Worm (Caenorhabditis elegans) whole organism, young adult: Measurements from ENCODE around the gene Y43B11AR.1.

ENCODE experiments used
- B0019.2 ChIP-seq: fragments of 200-800 bp; sonication (Bioruptor generic); conservative IDR thresholded peaks from 2 replicates; pipeline ENCODE4 v1.3.6; 2022; ENCODE audit warnings: missing genetic modification reagents, missing genetic modification characterization, missing compliant biosample characterization
- B0336.3 ChIP-seq: fragments of 200-800 bp; sonication (Bioruptor generic); IDR thresholded peaks from 2 replicates; pipeline ENCODE4 v1.3.6; 2022; ENCODE audit warnings: missing genetic modification characterization, missing compliant biosample characterization
- C17E4.6 ChIP-seq: fragments of 200-800 bp; sonication (Bioruptor generic); IDR thresholded peaks from 2 replicates; pipeline ENCODE4 v1.3.6; 2022; ENCODE audit warnings: missing genetic modification reagents, missing genetic modification characterization, missing compliant biosample characterization
- D2030.7 ChIP-seq: fragments of 200-800 bp; sonication (Bioruptor generic); IDR thresholded peaks from 2 replicates; pipeline ENCODE4 v1.3.6; 2022; ENCODE audit warnings: missing genetic modification reagents, missing genetic modification characterization, missing compliant biosample characterization
- F22D6.2 ChIP-seq: sonication (generic microtip); optimal IDR thresholded peaks from 2 replicates; lab custom pipeline; 2016; ENCODE audit warnings: mild to moderate bottlenecking, missing genetic modification characterization, missing compliant biosample characterization
- F39B2.1 ChIP-seq: fragments of 200-800 bp; sonication (Bioruptor generic); IDR thresholded peaks from 2 replicates; pipeline ENCODE4 v1.3.6; 2022; ENCODE audit warnings: missing genetic modification reagents, missing genetic modification characterization, missing compliant biosample characterization
- F49E8.2 ChIP-seq: sonication (generic microtip); optimal IDR thresholded peaks from 3 replicates; lab custom pipeline; 2017; ENCODE audit warnings: missing genetic modification characterization, mild to moderate bottlenecking, missing compliant biosample characterization, antibody characterized with exemption, moderate library complexity; ENCODE audit not compliant: insufficient read depth
- F57A8.1 ChIP-seq: fragments of 200-800 bp; sonication (Bioruptor generic); optimal IDR thresholded peaks from 2 replicates; lab custom pipeline; 2018; ENCODE audit warnings: mild to moderate bottlenecking, missing genetic modification characterization, moderate library complexity, missing compliant biosample characterization
- T26A5.8 ChIP-seq: sonication (generic microtip); optimal IDR thresholded peaks from 2 replicates; lab custom pipeline; 2016; ENCODE audit warnings: missing genetic modification characterization, missing compliant biosample characterization
- Y53G8AR.9 ChIP-seq: fragments of 200-800 bp; sonication (Bioruptor generic); conservative IDR thresholded peaks from 2 replicates; pipeline ENCODE4 v1.3.6; 2022; ENCODE audit warnings: missing genetic modification reagents, missing genetic modification characterization, missing compliant biosample characterization
- Y56A3A.18 ChIP-seq: fragments of 200-800 bp; sonication (Bioruptor generic); IDR thresholded peaks from 2 replicates; pipeline ENCODE4 v1.3.6; 2022; ENCODE audit warnings: missing genetic modification reagents, missing genetic modification characterization, missing compliant biosample characterization
- Y95B8A.8 ChIP-seq: fragments of 200-800 bp; sonication (Bioruptor generic); IDR thresholded peaks from 2 replicates; pipeline ENCODE4 v1.3.6; 2022; ENCODE audit warnings: missing genetic modification reagents, missing genetic modification characterization, missing compliant biosample characterization
- akir-1 ChIP-seq: fragments of 200-800 bp; sonication (Bioruptor generic); optimal IDR thresholded peaks from 2 replicates; lab custom pipeline; 2018; ENCODE audit warnings: mild to moderate bottlenecking, missing genetic modification characterization, moderate library complexity, missing compliant biosample characterization
- ama-1 ChIP-seq, 3 experiments: fragments of 150-350 bp in 1 of 3; sonication (generic microtip) in 2 of 3; optimal IDR thresholded peaks; 2 replicates each; lab custom pipeline; 2014 to 2018; ENCODE audit warnings: missing biosample characterization in 2 of 3, missing genetic modification characterization in 2 of 3, missing genetic modification reagents in 2 of 3
- aptf-3 ChIP-seq: fragments of 200-800 bp; sonication (Bioruptor generic); IDR thresholded peaks from 2 replicates; pipeline ENCODE4 v1.3.6; 2022; ENCODE audit warnings: missing genetic modification characterization, missing compliant biosample characterization
- atf-7 ChIP-seq: sonication (generic microtip); optimal IDR thresholded peaks from 2 replicates; lab custom pipeline; 2017; ENCODE audit warnings: mild to moderate bottlenecking, missing genetic modification characterization, missing compliant biosample characterization
- athp-1 ChIP-seq: sonication (generic microtip); optimal IDR thresholded peaks from 2 replicates; lab custom pipeline; 2017; ENCODE audit warnings: mild to moderate bottlenecking, missing genetic modification characterization, missing compliant biosample characterization
- ccch-3 ChIP-seq: fragments of 200-800 bp; sonication (Bioruptor generic); optimal IDR thresholded peaks from 2 replicates; lab custom pipeline; 2018; ENCODE audit warnings: mild to moderate bottlenecking, missing genetic modification characterization, missing compliant biosample characterization
- ceh-40 ChIP-seq: fragments of 200-800 bp; sonication (Bioruptor generic); IDR thresholded peaks from 2 replicates; pipeline ENCODE4 v1.3.6; 2022; ENCODE audit warnings: missing genetic modification characterization, missing compliant biosample characterization
- ceh-79 ChIP-seq: sonication (generic microtip); optimal IDR thresholded peaks from 2 replicates; lab custom pipeline; 2017; ENCODE audit warnings: mild to moderate bottlenecking, missing genetic modification characterization, missing compliant biosample characterization
- die-1 ChIP-seq: sonication (generic microtip); optimal IDR thresholded peaks from 2 replicates; lab custom pipeline; 2016; ENCODE audit warnings: missing genotype, mild to moderate bottlenecking, missing genetic modification characterization, missing compliant biosample characterization
- efl-1 ChIP-seq: fragments of 150-350 bp; optimal IDR thresholded peaks from 2 replicates; lab custom pipeline; 2014; ENCODE audit warnings: missing biosample characterization, missing genetic modification reagents, missing genetic modification characterization
- egl-44 ChIP-seq: fragments of 200-800 bp; sonication (Bioruptor generic); IDR thresholded peaks from 2 replicates; pipeline ENCODE4 v1.3.6; 2022; ENCODE audit warnings: missing genetic modification reagents, missing genetic modification characterization, missing compliant biosample characterization
- ekl-4 ChIP-seq: fragments of 200-800 bp; sonication (Bioruptor generic); IDR thresholded peaks from 2 replicates; pipeline ENCODE4 v1.3.6; 2022; ENCODE audit warnings: missing genetic modification reagents, missing genetic modification characterization, missing compliant biosample characterization
- hlh-12 ChIP-seq: sonication (generic microtip); optimal IDR thresholded peaks from 2 replicates; lab custom pipeline; 2016; ENCODE audit warnings: missing genetic modification characterization, missing compliant biosample characterization
- hlh-26 ChIP-seq: fragments of 200-800 bp; sonication (Bioruptor generic); conservative IDR thresholded peaks from 2 replicates; pipeline ENCODE4 v1.3.6; 2022; ENCODE audit warnings: missing genetic modification reagents, missing genetic modification characterization, missing compliant biosample characterization
- hmg-1.2 ChIP-seq: fragments of 200-800 bp; sonication (Bioruptor generic); IDR thresholded peaks from 2 replicates; pipeline ENCODE4 v1.3.6; 2022; ENCODE audit warnings: missing genetic modification reagents, missing genetic modification characterization, missing compliant biosample characterization
- hsf-1 ChIP-seq: fragments of 200-800 bp; sonication (Bioruptor generic); IDR thresholded peaks from 2 replicates; pipeline ENCODE4 v1.3.6; 2022; ENCODE audit warnings: missing genetic modification reagents, missing genetic modification characterization, missing compliant biosample characterization
- lag-1 ChIP-seq: fragments of 200-800 bp; sonication (Bioruptor generic); IDR thresholded peaks from 2 replicates; pipeline ENCODE4 v1.3.6; 2022; ENCODE audit warnings: missing genetic modification reagents, missing genetic modification characterization, missing compliant biosample characterization
- lin-35 ChIP-seq, 3 experiments: fragments of 150-350 bp in 2 of 3; sonication (generic microtip) in 1 of 3; optimal IDR thresholded peaks; 2 replicates each; lab custom pipeline; 2014 to 2018; ENCODE audit warnings: missing biosample characterization in 3 of 3, missing genetic modification characterization in 3 of 3, missing genetic modification reagents in 3 of 3
- lin-40 ChIP-seq: sonication (generic microtip); optimal IDR thresholded peaks from 2 replicates; lab custom pipeline; 2016; ENCODE audit warnings: missing genetic modification characterization, mild to moderate bottlenecking, missing compliant biosample characterization, missing genotype, missing genetic modification reagents
- madf-10 ChIP-seq: sonication (generic microtip); optimal IDR thresholded peaks from 2 replicates; lab custom pipeline; 2016; ENCODE audit warnings: mild to moderate bottlenecking, missing genetic modification characterization, missing compliant biosample characterization
- madf-6 ChIP-seq: fragments of 200-800 bp; sonication (Bioruptor generic); IDR thresholded peaks from 2 replicates; pipeline ENCODE4 v1.3.6; 2022; ENCODE audit warnings: missing genetic modification reagents, missing genetic modification characterization, missing compliant biosample characterization
- mcd-1 ChIP-seq: fragments of 200-800 bp; sonication (Bioruptor generic); IDR thresholded peaks from 2 replicates; pipeline ENCODE4 v1.3.6; 2022; ENCODE audit warnings: missing genetic modification reagents, missing genetic modification characterization, missing compliant biosample characterization
- nhr-179 ChIP-seq: sonication (generic microtip); optimal IDR thresholded peaks from 2 replicates; lab custom pipeline; 2016; ENCODE audit warnings: mild to moderate bottlenecking, missing genetic modification characterization, missing compliant biosample characterization
- pbrm-1 ChIP-seq: fragments of 200-800 bp; sonication (Bioruptor generic); IDR thresholded peaks from 2 replicates; pipeline ENCODE4 v1.3.6; 2022; ENCODE audit warnings: missing genetic modification reagents, missing genetic modification characterization, missing compliant biosample characterization
- pha-4 ChIP-seq: fragments of 150-350 bp; sonication (generic microtip); optimal IDR thresholded peaks from 2 replicates; lab custom pipeline; 2014; ENCODE audit warnings: missing biosample characterization, missing genetic modification reagents, missing genetic modification characterization
- rcor-1 ChIP-seq: fragments of 200-800 bp; sonication (Bioruptor generic); IDR thresholded peaks from 2 replicates; pipeline ENCODE4 v1.3.6; 2022; ENCODE audit warnings: missing genetic modification reagents, missing genetic modification characterization, missing compliant biosample characterization
- repo-1 ChIP-seq: sonication (generic microtip); optimal IDR thresholded peaks from 2 replicates; lab custom pipeline; 2017; ENCODE audit warnings: mild to moderate bottlenecking, missing genetic modification characterization, missing compliant biosample characterization
- rpc-1 ChIP-seq, 2 experiments: fragments of 150-350 bp in 1 of 2; sonication (generic microtip) in 1 of 2; optimal IDR thresholded peaks; 2 replicates each; lab custom pipeline; 2014 to 2018; ENCODE audit warnings: missing biosample characterization in 1 of 2, missing genetic modification characterization in 1 of 2, missing genetic modification reagents in 1 of 2, missing genotype in 1 of 2
- sea-2 ChIP-seq: fragments of 200-800 bp; sonication (Bioruptor generic); IDR thresholded peaks from 2 replicates; pipeline ENCODE4 v1.3.6; 2022; ENCODE audit warnings: missing genetic modification characterization, missing compliant biosample characterization
- somi-1 ChIP-seq: fragments of 200-800 bp; sonication (Bioruptor generic); optimal IDR thresholded peaks from 2 replicates; lab custom pipeline; 2018; ENCODE audit warnings: mild to moderate bottlenecking, missing genetic modification characterization, missing compliant biosample characterization
- unc-62 ChIP-seq: fragments of 150-350 bp; optimal IDR thresholded peaks from 2 replicates; lab custom pipeline; 2014; ENCODE audit warnings: missing biosample characterization, missing genetic modification reagents, missing genetic modification characterization
- zim-3 ChIP-seq: sonication (generic microtip); optimal IDR thresholded peaks from 2 replicates; lab custom pipeline; 2017; ENCODE audit warnings: mild to moderate bottlenecking, missing genetic modification characterization, moderate library complexity, missing compliant biosample characterization
- ztf-26 ChIP-seq: sonication (generic microtip); optimal IDR thresholded peaks from 2 replicates; lab custom pipeline; 2017; ENCODE audit warnings: missing genetic modification characterization, missing compliant biosample characterization
- ztf-3 ChIP-seq: fragments of 200-800 bp; sonication (Bioruptor generic); optimal IDR thresholded peaks from 2 replicates; lab custom pipeline; 2018; ENCODE audit warnings: mild to moderate bottlenecking, missing genetic modification characterization, missing compliant biosample characterization

Y43B11AR.1 gene

ce11 chrIV:7039476-7040261 is 41.6 kb upstream of the Y43B11AR.1 start, which contains the start of the genes cogc-2 and klp-18 (continued):
- peak; percentile 68 for TF ChIP-seq C17E4.6 (GFP tag; lab: Robert Waterston, UW)
- TF ChIP-seq F57A8.1: no peak
- no peak for TF ChIP-seq ceh-40
- peak; percentile 67 for TF ChIP-seq pha-4
- TF ChIP-seq hsf-1 (GFP tag; lab: Robert Waterston, UW): peak; percentile 89
- peak; percentile 100 for TF ChIP-seq madf-6 (GFP tag; lab: Robert Waterston, UW)
- TF ChIP-seq B0336.3 (GFP tag; lab: Robert Waterston, UW): peak; percentile 88
- TF ChIP-seq Y56A3A.18 (GFP tag; lab: Robert Waterston, UW): no peak
- no peak for TF ChIP-seq F22D6.2 (tag; lab: Kevin White, UChicago)
- TF ChIP-seq ccch-3 (GFP tag; lab: Kevin White, UChicago): no peak
- no peak for TF ChIP-seq ceh-79 (tag; lab: Kevin White, UChicago)
- no peak for TF ChIP-seq aptf-3 (GFP tag; lab: Robert Waterston, UW)
- TF ChIP-seq rcor-1 (GFP tag; lab: Robert Waterston, UW): peak; percentile 73; the same call in 1 of the 2 replicates
- no peak for TF ChIP-seq egl-44 (GFP tag; lab: Robert Waterston, UW)
- peak; percentile 58; the same call in 1 of the 2 replicates for TF ChIP-seq pbrm-1
- peak; percentile 35 for TF ChIP-seq rpc-1 (optimal IDR thresholded peaks at IDR 0.05; lab: Kevin White, UChicago)
- no peak for TF ChIP-seq rpc-1 (tag; optimal IDR thresholded peaks at IDR 0.05; lab: Kevin White, UChicago)
- peak; percentile 52 for TF ChIP-seq hmg-1.2 (GFP tag; lab: Robert Waterston, UW)
- no peak for TF ChIP-seq lag-1 (GFP tag; lab: Robert Waterston, UW)
- TF ChIP-seq T26A5.8 (tag; lab: Kevin White, UChicago): no peak
- no peak for TF ChIP-seq somi-1 (GFP tag; lab: Kevin White, UChicago)
- TF ChIP-seq D2030.7 (GFP tag; lab: Robert Waterston, UW): peak; percentile 98
- peak; percentile 99 for TF ChIP-seq efl-1 (GFP tag; lab: Kevin White, UChicago)
- TF ChIP-seq akir-1 (GFP tag; lab: Kevin White, UChicago): no peak
- peak; percentile 57 for TF ChIP-seq F49E8.2 (tag; lab: Kevin White, UChicago)
- no peak for TF ChIP-seq F39B2.1 (GFP tag; lab: Robert Waterston, UW)
- peak; percentile 86 for TF ChIP-seq B0019.2 (GFP tag; lab: Robert Waterston, UW)
- TF ChIP-seq lin-35 (GFP tag; optimal IDR thresholded peaks at IDR 0.05; lab: Kevin White, UChicago): peak in 2 of 3 experiments; percentile 71 to 84
- TF ChIP-seq repo-1: peak; percentile 69
- TF ChIP-seq madf-10 (tag; lab: Kevin White, UChicago): peak; percentile 29

- TF ChIP-seq Y53G8AR.9 (GFP tag; lab: Robert Waterston, UW) (peak; percentile 94), mcd-1 (GFP tag; lab: Robert Waterston, UW) (no peak), F49E8.2 (tag; lab: Kevin White, UChicago) (peak; percentile 87), lin-40 (no peak), ama-1 (optimal IDR thresholded peaks at IDR 0.05; lab: Kevin White, UChicago) (no peak), ama-1 (GFP tag; optimal IDR thresholded peaks at IDR 0.05; lab: Kevin White, UChicago) (peak; percentile 39 to 80), sea-2 (GFP tag; lab: Robert Waterston, UW) (no peak), Y95B8A.8 (GFP tag; lab: Robert Waterston, UW) (peak; percentile 84), efl-1 (GFP tag; lab: Kevin White, UChicago) (peak; percentile 34), pbrm-1 (peak; percentile 60; the same call in 1 of the 2 replicates), hlh-26 (GFP tag; lab: Robert Waterston, UW) (no peak), hlh-12 (tag; lab: Kevin White, UChicago) (no peak), ztf-26 (tag; lab: Kevin White, UChicago) (no peak), unc-62 (GFP tag; lab: Kevin White, UChicago) (no peak), ekl-4 (GFP tag; lab: Robert Waterston, UW) (peak; percentile 91), athp-1 (tag; lab: Kevin White, UChicago) (peak; percentile 55), B0019.2 (GFP tag; lab: Robert Waterston, UW) (no peak), ceh-79 (tag; lab: Kevin White, UChicago) (no peak), zim-3 (no peak), atf-7 (peak; percentile 39), akir-1 (GFP tag; lab: Kevin White, UChicago) (no peak), nhr-179 (tag; lab: Kevin White, UChicago) (no peak), ztf-3 (GFP tag; lab: Kevin White, UChicago) (no peak), die-1 (tag; lab: Kevin White, UChicago) (peak; percentile 28)
Observed at ce11 chrIV:7043430-7043829, 37.9 kb upstream of the Y43B11AR.1 start.
